1 fruit fly cellular context compared by ENCODE assay signal in the genomic region with DNA sequence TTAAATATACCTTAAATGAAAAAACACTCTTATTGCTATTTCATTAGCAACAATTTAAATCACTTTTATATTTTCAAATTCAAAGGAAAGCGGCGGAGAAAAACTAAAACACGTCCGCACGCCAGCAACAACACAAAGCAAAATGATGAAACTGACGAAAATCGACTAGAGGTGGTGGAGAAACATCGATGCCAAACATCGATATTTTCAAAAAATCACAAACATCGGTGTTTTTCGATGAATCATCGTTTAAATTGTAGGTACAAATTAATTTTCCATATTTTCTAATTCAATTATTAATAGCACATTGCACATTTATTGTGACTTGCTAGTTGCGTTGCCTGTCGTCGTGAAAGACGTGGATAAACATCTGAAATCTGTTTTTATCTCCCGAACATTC.
TF ChIP-seq lines count a peak whose summit lies in the region.

No protein-coding gene starts in this region.

TF ChIP-seq in whole organism, embryonic, 481 proteins besides CTCF, POLR2A, EP300 and RAD21 (continued from another document):
- TF ChIP-seq CG33213 (GFP tag; optimal IDR thresholded peaks at IDR 0.05; lab: Kevin White, UChicago) (peak; percentile 82), Med (GFP tag; lab: Kevin White, UChicago) (peak; percentile 79), Dek (tag; optimal IDR thresholded peaks at IDR 0.05; lab: Kevin White, UChicago) (no peak), ab (GFP tag; optimal IDR thresholded peaks at IDR 0.05; lab: Kevin White, UChicago) (no peak), pzg (GFP tag; optimal IDR thresholded peaks at IDR 0.05; lab: Kevin White, UChicago) (peak; percentile 36), Max (GFP tag; optimal IDR thresholded peaks at IDR 0.05; lab: Kevin White, UChicago) (no peak), stwl (tag; optimal IDR thresholded peaks at IDR 0.05; lab: Kevin White, UChicago) (peak; percentile 37), Ravus (GFP tag; IDR thresholded peaks at IDR 0.05; lab: Robert Waterston, UW) (no peak), Dad (GFP tag; optimal IDR thresholded peaks at IDR 0.05; lab: Kevin White, UChicago) (no peak), CG17802 (tag; optimal IDR thresholded peaks at IDR 0.05; lab: Kevin White, UChicago) (no peak), CG4328 (GFP tag; optimal IDR thresholded peaks at IDR 0.05; lab: Kevin White, UChicago) (no peak), gcm2 (GFP tag; optimal IDR thresholded peaks at IDR 0.05; lab: Kevin White, UChicago) (no peak), her (GFP tag; optimal IDR thresholded peaks at IDR 0.05; lab: Kevin White, UChicago) (no peak), chm (GFP tag; IDR thresholded peaks at IDR 0.05; lab: Robert Waterston, UW) (no peak), Spps (tag; optimal IDR thresholded peaks at IDR 0.05; lab: Kevin White, UChicago) (no peak), CG2875 (GFP tag; optimal IDR thresholded peaks at IDR 0.05; lab: Kevin White, UChicago) (no peak), Sry-δ (GFP tag; optimal IDR thresholded peaks at IDR 0.05; lab: Kevin White, UChicago) (peak; percentile 79), CG15514 (GFP tag; optimal IDR thresholded peaks at IDR 0.05; lab: Kevin White, UChicago) (peak; percentile 3), Jarid2 (GFP tag; optimal IDR thresholded peaks at IDR 0.05; lab: Kevin White, UChicago) (peak; percentile 33), CG15011 (GFP tag; optimal IDR thresholded peaks at IDR 0.05; lab: Kevin White, UChicago) (no peak), amos (GFP tag; IDR thresholded peaks at IDR 0.05; lab: Robert Waterston, UW; ENCODE audit: partially characterized antibody) (no peak), mirr (GFP tag; optimal IDR thresholded peaks at IDR 0.05; lab: Kevin White, UChicago) (no peak), HHEX (GFP tag; optimal IDR thresholded peaks at IDR 0.05; lab: Kevin White, UChicago) (no peak), CG7556 (GFP tag; optimal IDR thresholded peaks at IDR 0.05; lab: Kevin White, UChicago) (no peak), CG3995 (GFP tag; optimal IDR thresholded peaks at IDR 0.05; lab: Kevin White, UChicago) (peak; percentile 83), CG34422 (GFP tag; IDR thresholded peaks at IDR 0.05; lab: Robert Waterston, UW) (no peak), CG1529 (GFP tag; optimal IDR thresholded peaks at IDR 0.05; lab: Kevin White, UChicago) (no peak), CG8388 (GFP tag; optimal IDR thresholded peaks at IDR 0.05; lab: Kevin White, UChicago) (no peak), trem (tag; optimal IDR thresholded peaks at IDR 0.05; lab: Kevin White, UChicago) (no peak), CG12942 (GFP tag; optimal IDR thresholded peaks at IDR 0.05; lab: Kevin White, UChicago) (no peak), CG6813 (GFP tag; optimal IDR thresholded peaks at IDR 0.05; lab: Kevin White, UChicago) (no peak), CG17385 (GFP tag; optimal IDR thresholded peaks at IDR 0.05; lab: Kevin White, UChicago) (no peak), Atf-2 (GFP tag; optimal IDR thresholded peaks at IDR 0.05; lab: Kevin White, UChicago) (no peak), Side (GFP tag; optimal IDR thresholded peaks at IDR 0.05; lab: Kevin White, UChicago) (no peak), CG8290 (GFP tag; optimal IDR thresholded peaks at IDR 0.05; lab: Kevin White, UChicago) (peak; percentile 26), CG8290 (tag; optimal IDR thresholded peaks at IDR 0.05; lab: Kevin White, UChicago) (peak; percentile 66 to 77), aop (GFP tag; IDR thresholded peaks at IDR 0.05; lab: Robert Waterston, UW) (no peak)
